Fruit fly (Drosophila melanogaster) whole organism, embryonic: ENCODE data around the gene CG17841.
A peak's percentile ranks its signal among the peaks of the same experiment; 100 is the strongest.

Source experiments
- B-H2 ChIP-seq: fragments of 200-800 bp; sonication (Bioruptor generic); optimal IDR thresholded peaks from 2 replicates; lab custom pipeline; 2018; ENCODE audit warnings: missing biosample characterization, mild to moderate bottlenecking, missing genetic modification characterization
- Bgb ChIP-seq: fragments of 200-800 bp; sonication (Bioruptor generic); IDR thresholded peaks from 2 replicates; pipeline ENCODE4 v1.3.6; 2022; ENCODE audit warnings: missing biosample characterization, missing genetic modification characterization; ENCODE audit not compliant: partially characterized antibody
- CG10209 ChIP-seq: fragments of 200-800 bp; sonication (Bioruptor generic); optimal IDR thresholded peaks from 3 replicates; lab custom pipeline; 2017; ENCODE audit warnings: missing biosample characterization, mild to moderate bottlenecking, missing genetic modification characterization, missing genetic modification reagents
- CG10959 ChIP-seq: fragments of 200-800 bp; sonication (Bioruptor generic); IDR thresholded peaks from 2 replicates; pipeline ENCODE4 v1.3.6; 2022; ENCODE audit warnings: missing biosample characterization, missing genetic modification characterization
- CG11504 ChIP-seq: fragments of 200-800 bp; sonication (Bioruptor generic); optimal IDR thresholded peaks from 3 replicates; lab custom pipeline; 2019; ENCODE audit warnings: missing biosample characterization, mild to moderate bottlenecking, missing genetic modification characterization, moderate library complexity
- CG11723 ChIP-seq: fragments of 200-800 bp; sonication (Bioruptor generic); optimal IDR thresholded peaks from 2 replicates; lab custom pipeline; 2017; ENCODE audit warnings: missing biosample characterization, mild to moderate bottlenecking, missing genetic modification characterization
- CG13894 ChIP-seq: fragments of 200-800 bp; sonication (Bioruptor generic); optimal IDR thresholded peaks from 3 replicates; lab custom pipeline; 2018; ENCODE audit warnings: missing biosample characterization, mild to moderate bottlenecking, missing genetic modification characterization, moderate library complexity
- CG14441 ChIP-seq: fragments of 200-800 bp; sonication (Bioruptor generic); IDR thresholded peaks from 2 replicates; pipeline ENCODE4 v1.3.6; 2022; ENCODE audit warnings: missing biosample characterization, missing genetic modification characterization
- CG17328 ChIP-seq: fragments of 200-800 bp; sonication (Bioruptor generic); IDR thresholded peaks from 2 replicates; pipeline ENCODE4 v1.3.6; 2022; ENCODE audit warnings: missing biosample characterization, missing genetic modification characterization
- CG2678 ChIP-seq: fragments of 200-800 bp; sonication (Bioruptor generic); optimal IDR thresholded peaks from 3 replicates; lab custom pipeline; 2019; ENCODE audit warnings: missing biosample characterization, mild to moderate bottlenecking, missing genetic modification characterization, moderate library complexity
- CG31365 ChIP-seq: fragments of 200-800 bp; sonication (Bioruptor generic); optimal IDR thresholded peaks from 2 replicates; lab custom pipeline; 2018; ENCODE audit warnings: missing biosample characterization, mild to moderate bottlenecking, missing genetic modification characterization
- CG34376 ChIP-seq: fragments of 200-800 bp; sonication (Bioruptor generic); optimal IDR thresholded peaks from 2 replicates; lab custom pipeline; 2018; ENCODE audit warnings: missing biosample characterization, mild to moderate bottlenecking, missing genetic modification characterization
- CG4617 ChIP-seq: fragments of 200-800 bp; sonication (Bioruptor generic); optimal IDR thresholded peaks from 3 replicates; lab custom pipeline; 2016; ENCODE audit warnings: missing biosample characterization, missing genetic modification characterization, borderline replicate concordance
- CG5245 ChIP-seq: fragments of 200-800 bp; sonication (Bioruptor generic); optimal IDR thresholded peaks from 3 replicates; lab custom pipeline; 2016; ENCODE audit warnings: missing biosample characterization, missing genetic modification characterization
- CG6813 ChIP-seq: fragments of 200-800 bp; sonication (Bioruptor generic); optimal IDR thresholded peaks from 2 replicates; lab custom pipeline; 2017; ENCODE audit warnings: missing biosample characterization, missing genetic modification characterization, mild to moderate bottlenecking, moderate library complexity, missing genetic modification reagents
- CG7987 ChIP-seq: fragments of 200-800 bp; sonication (Bioruptor generic); optimal IDR thresholded peaks from 2 replicates; lab custom pipeline; 2018; ENCODE audit warnings: missing biosample characterization, mild to moderate bottlenecking, missing genetic modification characterization, moderate library complexity
- Dbx ChIP-seq: fragments of 200-800 bp; sonication (Bioruptor generic); IDR thresholded peaks from 3 replicates; pipeline ENCODE4 v1.3.6; 2022; ENCODE audit warnings: missing biosample characterization, missing genetic modification characterization
- ERR ChIP-seq: fragments of 200-800 bp; sonication (Bioruptor generic); optimal IDR thresholded peaks from 2 replicates; lab custom pipeline; 2016; ENCODE audit warnings: missing biosample characterization, missing genetic modification characterization
- Eip74EF ChIP-seq, 2 experiments: fragments of 200-800 bp in 1 of 2; fragments of >200 bp in 1 of 2; sonication (Bioruptor generic) in 1 of 2; optimal IDR thresholded peaks; 2 replicates each; lab custom pipeline; 2017 to 2019; ENCODE audit warnings: missing biosample characterization in 2 of 2, missing genetic modification characterization in 2 of 2, mild to moderate bottlenecking in 1 of 2, moderate library complexity in 1 of 2
- Fer1 ChIP-seq: fragments of 200-800 bp; sonication (Bioruptor generic); optimal IDR thresholded peaks from 2 replicates; lab custom pipeline; 2017; ENCODE audit warnings: missing biosample characterization, mild to moderate bottlenecking, missing genetic modification characterization
- Hmr ChIP-seq: fragments of 200-800 bp; sonication (Bioruptor generic); optimal IDR thresholded peaks from 3 replicates; lab custom pipeline; 2017; ENCODE audit warnings: mild to moderate bottlenecking, missing biosample characterization, missing genetic modification reagents, missing genetic modification characterization
- Jarid2 ChIP-seq: fragments of 200-800 bp; sonication (Bioruptor generic); optimal IDR thresholded peaks from 3 replicates; lab custom pipeline; 2017; ENCODE audit warnings: mild to moderate bottlenecking, missing biosample characterization, missing genetic modification reagents, missing genetic modification characterization
- MESR4 ChIP-seq: fragments of 200-800 bp; sonication (Bioruptor generic); optimal IDR thresholded peaks from 2 replicates; lab custom pipeline; 2018; ENCODE audit warnings: missing biosample characterization, mild to moderate bottlenecking, missing genetic modification characterization, moderate library complexity
- Med ChIP-seq: fragments of 200-800 bp; sonication (Bioruptor generic); peaks from one replicate; lab custom pipeline; 2016; ENCODE audit warnings: missing biosample characterization, missing genetic modification characterization, mild to moderate bottlenecking, inconsistent platforms, moderate library complexity
- Myb ChIP-seq: fragments of 200-800 bp; sonication (Bioruptor generic); optimal IDR thresholded peaks from 2 replicates; lab custom pipeline; 2016; ENCODE audit warnings: missing biosample characterization, missing genetic modification characterization
- Ravus ChIP-seq: fragments of 200-800 bp; sonication (Bioruptor generic); IDR thresholded peaks from 2 replicates; pipeline ENCODE4 v1.3.6; 2022; ENCODE audit warnings: missing biosample characterization, missing genetic modification characterization
- Rfx ChIP-seq: fragments of 200-800 bp; sonication (Bioruptor generic); IDR thresholded peaks from 2 replicates; pipeline ENCODE4 v1.3.6; 2022; ENCODE audit warnings: missing biosample characterization, missing genetic modification characterization
- Side ChIP-seq: fragments of 200-800 bp; sonication (Bioruptor generic); optimal IDR thresholded peaks from 2 replicates; lab custom pipeline; 2016; ENCODE audit warnings: missing biosample characterization, missing genetic modification characterization
- Tbp ChIP-seq: fragments of >200 bp; optimal IDR thresholded peaks from 2 replicates; lab custom pipeline; 2018; ENCODE audit warnings: missing biosample characterization, missing genetic modification characterization
- Usf ChIP-seq: fragments of 200-800 bp; sonication (Bioruptor generic); optimal IDR thresholded peaks from 2 replicates; lab custom pipeline; 2017; ENCODE audit warnings: missing genotype, missing biosample characterization, missing genetic modification characterization
- YL-1 ChIP-seq: fragments of 200-800 bp; sonication (Bioruptor generic); optimal IDR thresholded peaks from 3 replicates; lab custom pipeline; 2017; ENCODE audit warnings: missing biosample characterization, mild to moderate bottlenecking, missing genetic modification characterization
- amos ChIP-seq: fragments of 200-800 bp; sonication (Bioruptor generic); IDR thresholded peaks from 2 replicates; pipeline ENCODE4 v1.3.6; 2022; ENCODE audit warnings: missing biosample characterization, missing genetic modification characterization; ENCODE audit not compliant: partially characterized antibody
- az2 ChIP-seq: fragments of 200-800 bp; sonication (Bioruptor generic); optimal IDR thresholded peaks from 3 replicates; lab custom pipeline; 2016; ENCODE audit warnings: missing biosample characterization, missing genetic modification characterization
- ems ChIP-seq: fragments of 200-800 bp; sonication (Bioruptor generic); optimal IDR thresholded peaks from 3 replicates; lab custom pipeline; 2016; ENCODE audit warnings: missing biosample characterization, missing genetic modification characterization
- exex ChIP-seq: fragments of 200-800 bp; sonication (Bioruptor generic); optimal IDR thresholded peaks from 4 replicates; lab custom pipeline; 2018; ENCODE audit warnings: missing biosample characterization, mild to moderate bottlenecking, missing genetic modification characterization, moderate library complexity
- gfzf ChIP-seq: fragments of 200-800 bp; sonication (Bioruptor generic); optimal IDR thresholded peaks from 2 replicates; lab custom pipeline; 2016; ENCODE audit warnings: missing biosample characterization, mild to moderate bottlenecking, missing genetic modification characterization, moderate library complexity
- hb ChIP-seq: fragments of 200-800 bp; sonication (Bioruptor generic); IDR thresholded peaks from 3 replicates; pipeline ENCODE4 v1.3.6; 2022; ENCODE audit warnings: missing biosample characterization, missing genetic modification characterization; ENCODE audit not compliant: partially characterized antibody
- ind ChIP-seq: fragments of 200-800 bp; sonication (Bioruptor generic); optimal IDR thresholded peaks from 3 replicates; lab custom pipeline; 2016; ENCODE audit warnings: missing biosample characterization, missing genetic modification characterization
- ken ChIP-seq: fragments of 200-800 bp; sonication (Bioruptor generic); IDR thresholded peaks from 3 replicates; pipeline ENCODE4 v1.3.6; 2022; ENCODE audit warnings: missing biosample characterization, missing genetic modification characterization
- lab ChIP-seq: fragments of 200-800 bp; sonication (Bioruptor generic); optimal IDR thresholded peaks from 3 replicates; lab custom pipeline; 2017; ENCODE audit warnings: missing biosample characterization, missing genetic modification characterization, mild to moderate bottlenecking, moderate library complexity, missing genetic modification reagents
- lbe ChIP-seq: fragments of 200-800 bp; sonication (Bioruptor generic); optimal IDR thresholded peaks from 2 replicates; lab custom pipeline; 2016; ENCODE audit warnings: missing biosample characterization, mild to moderate bottlenecking, missing genetic modification characterization
- pita ChIP-seq: fragments of 200-800 bp; sonication (Bioruptor generic); optimal IDR thresholded peaks from 2 replicates; lab custom pipeline; 2017; ENCODE audit warnings: missing biosample characterization, mild to moderate bottlenecking, missing genetic modification characterization
- prd ChIP-seq, 3 experiments: fragments of >200 bp in 2 of 3; fragments of 200-800 bp in 1 of 3; sonication (Bioruptor generic) in 1 of 3; optimal IDR thresholded peaks in 2 of 3; IDR thresholded peaks in 1 of 3; 2 replicates in 2 of 3; 3 replicates in 1 of 3; pipeline versions ENCODE4 v1.3.6 to Lab custom; 2017 to 2022; ENCODE audit warnings: missing biosample characterization in 1 of 3, missing genetic modification characterization in 1 of 3
- pros ChIP-seq: fragments of 200-800 bp; sonication (Bioruptor generic); optimal IDR thresholded peaks from 3 replicates; lab custom pipeline; 2019; ENCODE audit warnings: missing biosample characterization, mild to moderate bottlenecking, missing genetic modification characterization, moderate library complexity
- sc ChIP-seq, 3 experiments: fragments of >200 bp in 2 of 3; fragments of 200-800 bp in 1 of 3; sonication (Bioruptor generic) in 1 of 3; optimal IDR thresholded peaks; 2 replicates in 2 of 3; 3 replicates in 1 of 3; lab custom pipeline; 2017; ENCODE audit warnings: mild to moderate bottlenecking in 1 of 3, missing biosample characterization in 1 of 3, missing genetic modification characterization in 1 of 3, missing genetic modification reagents in 1 of 3
- vfl ChIP-seq: fragments of 200-800 bp; sonication (Bioruptor generic); optimal IDR thresholded peaks from 2 replicates; lab custom pipeline; 2016; ENCODE audit warnings: missing biosample characterization, missing genetic modification characterization
- zfh2 ChIP-seq: fragments of 200-800 bp; sonication (Bioruptor generic); optimal IDR thresholded peaks from 2 replicates; lab custom pipeline; 2016; ENCODE audit warnings: missing biosample characterization, missing genetic modification characterization

CG17841 gene

DNA sequence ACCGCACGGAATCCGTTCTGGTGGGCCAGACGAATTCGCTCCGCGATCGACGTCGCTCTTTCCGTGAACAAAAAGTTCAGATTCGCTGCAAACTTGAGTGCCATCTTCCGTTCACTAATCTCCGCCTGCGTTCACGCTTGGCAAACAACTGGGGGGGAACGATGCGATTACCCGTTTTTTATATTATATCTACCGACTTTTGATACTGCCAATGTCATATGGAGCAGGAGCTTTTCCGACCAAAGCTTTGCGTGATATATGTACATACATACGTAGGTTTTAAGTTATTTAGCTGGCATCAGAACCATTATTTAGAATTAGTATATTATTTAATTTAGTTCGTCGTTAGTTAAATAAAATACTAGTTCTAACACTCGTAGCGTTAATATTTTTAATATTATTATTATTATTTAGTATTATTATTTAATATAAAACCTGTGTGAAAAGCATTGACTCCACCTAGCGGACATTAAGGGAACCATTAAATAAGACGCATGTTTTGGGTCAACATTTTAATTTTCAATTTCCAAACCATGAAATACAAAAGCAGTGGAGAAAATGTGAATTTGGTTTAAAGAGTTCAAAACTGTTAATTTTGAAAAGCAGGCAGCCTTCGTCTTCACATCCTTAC lies 38.1 kb upstream of the CG17841 start, which contains the start of gene Gip (continued):
- TF ChIP-seq Myb (peak; percentile 37), Ravus (GFP tag; lab: Robert Waterston, UW) (no peak), hb (no peak), zfh2 (GFP tag; lab: Kevin White, UChicago) (no peak), CG5245 (GFP tag; lab: Kevin White, UChicago) (no peak), Rfx (GFP tag; lab: Robert Waterston, UW) (peak; percentile 19; the same call in 1 of the 2 replicates), CG2678 (peak; percentile 25), pros (GFP tag; lab: Kevin White, UChicago) (no peak), B-H2 (GFP tag; lab: Kevin White, UChicago) (no peak), Usf (GFP tag; lab: Kevin White, UChicago) (no peak), CG4617 (no peak), Med (GFP tag; lab: Kevin White, UChicago) (peak; percentile 78), CG10959 (GFP tag; lab: Robert Waterston, UW) (no peak), Jarid2 (GFP tag; lab: Kevin White, UChicago) (peak; percentile 76), CG34376 (GFP tag; lab: Kevin White, UChicago) (peak; percentile 68), Fer1 (GFP tag; lab: Kevin White, UChicago) (peak; percentile 36), CG7987 (no peak), CG11504 (tag; lab: Kevin White, UChicago) (peak; percentile 24), CG14441 (no peak), lbe (GFP tag; lab: Kevin White, UChicago) (peak; percentile 68), lab (GFP tag; lab: Kevin White, UChicago) (peak; percentile 2), Side (GFP tag; lab: Kevin White, UChicago) (no peak), CG17328 (GFP tag; lab: Robert Waterston, UW) (no peak), ERR (GFP tag; lab: Kevin White, UChicago) (peak; percentile 14), CG31365 (tag; lab: Kevin White, UChicago) (no peak), Eip74EF (GFP tag; optimal IDR thresholded peaks at IDR 0.05; lab: Kevin White, UChicago) (peak in 1 of 2 experiments; percentile 8), ind (GFP tag; lab: Kevin White, UChicago) (no peak), ems (GFP tag; lab: Kevin White, UChicago) (no peak), Hmr (peak; percentile 24), CG10209 (no peak), exex (tag; lab: Kevin White, UChicago) (peak; percentile 19), gfzf (GFP tag; lab: Kevin White, UChicago) (no peak), CG11723 (GFP tag; lab: Kevin White, UChicago) (no peak), prd (optimal IDR thresholded peaks at IDR 0.05; lab: Kevin White, UChicago) (no peak), prd (GFP tag; IDR thresholded peaks at IDR 0.05; lab: Robert Waterston, UW) (no peak), Bgb (no peak), CG13894 (peak; percentile 88), pita (peak; percentile 2), Tbp (GFP tag; lab: Kevin White, UChicago) (no peak), sc (optimal IDR thresholded peaks at IDR 0.05; lab: Kevin White, UChicago) (no peak), sc (GFP tag; optimal IDR thresholded peaks at IDR 0.05; lab: Kevin White, UChicago) (no peak), az2 (GFP tag; lab: Kevin White, UChicago) (no peak), vfl (GFP tag; lab: Kevin White, UChicago) (no peak), Dbx (peak; percentile 60; the same call in 1 of the 3 replicates), MESR4 (GFP tag; lab: Kevin White, UChicago) (peak; percentile 22), ken (GFP tag; lab: Robert Waterston, UW) (no peak), YL-1 (GFP tag; lab: Kevin White, UChicago) (peak; percentile 3), CG6813 (GFP tag; lab: Kevin White, UChicago) (no peak), amos (GFP tag; lab: Robert Waterston, UW) (peak; percentile 33; the same call in 1 of the 2 replicates)
